Worm (Caenorhabditis elegans) whole organism, L1 larva: ENCODE data around the gene clc-28.

Source experiments
- dpl-1 ChIP-seq, 3 experiments: fragments of 150-350 bp in 2 of 3; sonication (generic microtip) in 1 of 3; optimal IDR thresholded peaks; 2 replicates each; lab custom pipeline; 2014 to 2017; ENCODE audit warnings: missing biosample characterization in 3 of 3, missing genetic modification characterization in 3 of 3, missing genetic modification reagents in 3 of 3
- egl-27 ChIP-seq, 2 experiments: fragments of 150-350 bp in 1 of 2; sonication (generic microtip); optimal IDR thresholded peaks; 3 replicates each; lab custom pipeline; 2017 to 2018; ENCODE audit warnings: missing biosample characterization in 2 of 2, missing genetic modification characterization in 2 of 2, missing genetic modification reagents in 2 of 2
- elt-2 ChIP-seq: sonication (generic microtip); optimal IDR thresholded peaks from 2 replicates; lab custom pipeline; 2016; ENCODE audit warnings: missing genetic modification characterization, mild to moderate bottlenecking, inconsistent platforms, missing compliant biosample characterization, missing genetic modification reagents
- lsy-2 ChIP-seq, 2 experiments: fragments of 150-350 bp; optimal IDR thresholded peaks; 2 replicates each; lab custom pipeline; 2014; ENCODE audit warnings: missing biosample characterization in 2 of 2, missing genetic modification characterization in 2 of 2
- pag-3 ChIP-seq: sonication (generic microtip); optimal IDR thresholded peaks from 2 replicates; lab custom pipeline; 2017; ENCODE audit warnings: missing genetic modification characterization, mild to moderate bottlenecking, missing compliant biosample characterization, antibody characterized with exemption, borderline replicate concordance; ENCODE audit not compliant: insufficient read depth
- rnt-1 ChIP-seq: sonication (generic microtip); optimal IDR thresholded peaks from 2 replicates; lab custom pipeline; 2016; ENCODE audit warnings: mild to moderate bottlenecking, missing genetic modification characterization, moderate library complexity, missing compliant biosample characterization
- tbx-2 ChIP-seq: sonication (generic microtip); optimal IDR thresholded peaks from 2 replicates; lab custom pipeline; 2016; ENCODE audit warnings: missing genetic modification characterization, missing compliant biosample characterization

ce11 chrIII:8322645-8323213, 16.5 kb downstream of the clc-28 start, which contains the start of gene F10E9.1:
- TF ChIP-seq egl-27 (tag; optimal IDR thresholded peaks at IDR 0.05; lab: Kevin White, UChicago), result no peak
- no peak for TF ChIP-seq rnt-1 (tag; lab: Kevin White, UChicago)
- TF ChIP-seq elt-2 (tag; lab: Kevin White, UChicago), result no peak
- TF ChIP-seq lsy-2 (tag; optimal IDR thresholded peaks at IDR 0.05; lab: Kevin White, UChicago), result no peak
- no peak for TF ChIP-seq pag-3 (tag; lab: Kevin White, UChicago)
- no peak for TF ChIP-seq tbx-2 (tag; lab: Kevin White, UChicago)
- TF ChIP-seq dpl-1 (GFP tag; optimal IDR thresholded peaks at IDR 0.05; lab: Kevin White, UChicago), result no peak
